Fruit fly (Drosophila melanogaster): ENCODE measurements around the gene CG45079.

- TF ChIP-seq CTCF (optimal IDR thresholded peaks at IDR 0.05) (no peak), CG8478 (optimal IDR thresholded peaks at IDR 0.05) (no peak)
Observed at dm6 chr3R:17126838-17127237, 2.6 kb downstream of the CG45079 start, which contains the start of the genes CG17477 and CG31269.

Measured in S2 (cell line).